Fruit fly (Drosophila melanogaster) whole organism, embryonic: Measurements from ENCODE around the gene His3.3B.
A peak's percentile ranks its signal among the peaks of the same experiment; 100 is the strongest.

Source experiments
- Bdp1 ChIP-seq: fragments of 200-800 bp; sonication (Bioruptor generic); optimal IDR thresholded peaks from 3 replicates; lab custom pipeline; 2016; ENCODE audit warnings: missing biosample characterization, missing genetic modification characterization
- C15 ChIP-seq: fragments of 200-800 bp; sonication (Bioruptor generic); IDR thresholded peaks from 3 replicates; pipeline ENCODE4 v1.3.6; 2022; ENCODE audit warnings: missing biosample characterization, missing genetic modification characterization
- CG10147 ChIP-seq: fragments of 200-800 bp; sonication (Bioruptor generic); optimal IDR thresholded peaks from 2 replicates; lab custom pipeline; 2019; ENCODE audit warnings: missing biosample characterization, mild to moderate bottlenecking, missing genetic modification characterization, moderate library complexity
- CG10654 ChIP-seq: fragments of 200-800 bp; sonication (Bioruptor generic); optimal IDR thresholded peaks from 2 replicates; lab custom pipeline; 2016; ENCODE audit warnings: missing biosample characterization, missing genetic modification characterization
- CG11247 ChIP-seq: fragments of 200-800 bp; sonication (Bioruptor generic); IDR thresholded peaks from 2 replicates; pipeline ENCODE4 v1.3.6; 2022; ENCODE audit warnings: missing biosample characterization, missing genetic modification characterization
- CG11696 ChIP-seq: fragments of 200-800 bp; sonication (Bioruptor generic); IDR thresholded peaks from 2 replicates; pipeline ENCODE4 v1.3.6; 2022; ENCODE audit warnings: missing biosample characterization, missing genetic modification characterization
- CG13123 ChIP-seq: fragments of 200-800 bp; sonication (Bioruptor generic); optimal IDR thresholded peaks from 2 replicates; lab custom pipeline; 2016; ENCODE audit warnings: missing biosample characterization, missing genetic modification characterization
- CG1602 ChIP-seq: fragments of 200-800 bp; sonication (Bioruptor generic); optimal IDR thresholded peaks from 3 replicates; lab custom pipeline; 2016; ENCODE audit warnings: missing biosample characterization, missing genetic modification characterization
- CG16863 ChIP-seq: fragments of 200-800 bp; sonication (Bioruptor generic); optimal IDR thresholded peaks from 3 replicates; lab custom pipeline; 2016; ENCODE audit warnings: missing biosample characterization, missing genetic modification characterization
- CG2129 ChIP-seq: fragments of 200-800 bp; sonication (Bioruptor generic); IDR thresholded peaks from 2 replicates; pipeline ENCODE4 v1.3.6; 2022; ENCODE audit warnings: missing biosample characterization, missing genetic modification characterization; ENCODE audit not compliant: partially characterized antibody
- CG3281 ChIP-seq: fragments of 200-800 bp; sonication (Bioruptor generic); optimal IDR thresholded peaks from 3 replicates; lab custom pipeline; 2017; ENCODE audit warnings: missing biosample characterization, mild to moderate bottlenecking, missing genetic modification characterization
- CG4328 ChIP-seq: fragments of 200-800 bp; sonication (Bioruptor generic); optimal IDR thresholded peaks from 3 replicates; lab custom pipeline; 2017; ENCODE audit warnings: missing biosample characterization, missing genetic modification reagents, missing genetic modification characterization
- CG4360 ChIP-seq: fragments of 200-800 bp; sonication (Bioruptor generic); IDR thresholded peaks from 2 replicates; pipeline ENCODE4 v1.3.6; 2022; ENCODE audit warnings: missing biosample characterization, missing genetic modification characterization
- CG4424 ChIP-seq: fragments of 200-800 bp; sonication (Bioruptor generic); optimal IDR thresholded peaks from 3 replicates; lab custom pipeline; 2016; ENCODE audit warnings: missing biosample characterization, missing genetic modification characterization
- CG6254 ChIP-seq: fragments of 200-800 bp; sonication (Bioruptor generic); optimal IDR thresholded peaks from 3 replicates; lab custom pipeline; 2017; ENCODE audit warnings: mild to moderate bottlenecking, missing biosample characterization, missing genetic modification reagents, missing genetic modification characterization
- CG6791 ChIP-seq: fragments of 200-800 bp; sonication (Bioruptor generic); IDR thresholded peaks from 3 replicates; pipeline ENCODE4 v1.3.6; 2022; ENCODE audit warnings: missing biosample characterization, missing genetic modification characterization; ENCODE audit not compliant: partially characterized antibody
- CG7786 ChIP-seq: fragments of 200-800 bp; sonication (Bioruptor generic); optimal IDR thresholded peaks from 2 replicates; lab custom pipeline; 2016; ENCODE audit warnings: missing biosample characterization, missing genetic modification characterization
- CG7839 ChIP-seq: fragments of 200-800 bp; sonication (Bioruptor generic); optimal IDR thresholded peaks from 3 replicates; lab custom pipeline; 2018; ENCODE audit warnings: missing biosample characterization, mild to moderate bottlenecking, missing genetic modification characterization, moderate library complexity
- CG8924 ChIP-seq: fragments of 200-800 bp; optimal IDR thresholded peaks from 3 replicates; lab custom pipeline; 2019; ENCODE audit warnings: missing biosample characterization, mild to moderate bottlenecking, missing genetic modification characterization, moderate library complexity
- D19B ChIP-seq: fragments of 200-800 bp; sonication (Bioruptor generic); optimal IDR thresholded peaks from 2 replicates; lab custom pipeline; 2017; ENCODE audit warnings: missing biosample characterization, mild to moderate bottlenecking, missing genetic modification characterization
- E2f2 ChIP-seq: fragments of 200-800 bp; sonication (Bioruptor generic); IDR thresholded peaks from 2 replicates; pipeline ENCODE4 v1.3.6; 2022; ENCODE audit warnings: missing biosample characterization, missing genetic modification characterization
- H2.0 ChIP-seq: fragments of 200-800 bp; sonication (Bioruptor generic); IDR thresholded peaks from 2 replicates; pipeline ENCODE4 v1.3.6; 2022; ENCODE audit warnings: missing biosample characterization, missing genetic modification characterization
- HLH54F ChIP-seq: fragments of 200-800 bp; sonication (Bioruptor generic); optimal IDR thresholded peaks from 3 replicates; lab custom pipeline; 2016; ENCODE audit warnings: missing biosample characterization, missing genetic modification characterization
- Hand ChIP-seq: fragments of 200-800 bp; sonication (Bioruptor generic); optimal IDR thresholded peaks from 2 replicates; lab custom pipeline; 2017; ENCODE audit warnings: mild to moderate bottlenecking, missing biosample characterization, missing genetic modification reagents, missing genetic modification characterization
- Hr51 ChIP-seq, 2 experiments: fragments of 200-800 bp; sonication (Bioruptor generic); optimal IDR thresholded peaks; 2 replicates in 1 of 2; 3 replicates in 1 of 2; lab custom pipeline; 2016 to 2018; ENCODE audit warnings: missing biosample characterization in 2 of 2, missing genetic modification characterization in 2 of 2, mild to moderate bottlenecking in 1 of 2, moderate library complexity in 1 of 2
- Lpt ChIP-seq: fragments of >200 bp; optimal IDR thresholded peaks from 2 replicates; lab custom pipeline; 2018; ENCODE audit warnings: missing biosample characterization, missing genetic modification characterization
- MBD-R2 ChIP-seq: fragments of 200-800 bp; sonication (Bioruptor generic); IDR thresholded peaks from 2 replicates; pipeline ENCODE4 v1.3.6; 2022; ENCODE audit warnings: missing biosample characterization, missing genetic modification characterization
- Med ChIP-seq: fragments of 200-800 bp; sonication (Bioruptor generic); peaks from one replicate; lab custom pipeline; 2016; ENCODE audit warnings: missing biosample characterization, missing genetic modification characterization, mild to moderate bottlenecking, inconsistent platforms, moderate library complexity
- Oaz ChIP-seq: fragments of 200-800 bp; sonication (Bioruptor generic); IDR thresholded peaks from 2 replicates; pipeline ENCODE4 v1.3.6; 2022; ENCODE audit warnings: missing biosample characterization, missing genetic modification characterization
- Sox100B ChIP-seq: fragments of 200-800 bp; sonication (Bioruptor generic); optimal IDR thresholded peaks from 3 replicates; lab custom pipeline; 2018; ENCODE audit warnings: missing biosample characterization, mild to moderate bottlenecking, missing genetic modification characterization
- Trl ChIP-seq, 3 experiments: fragments of >200 bp in 2 of 3; fragments of 200-800 bp in 1 of 3; sonication (Bioruptor generic) in 1 of 3; optimal IDR thresholded peaks; 2 replicates in 1 of 3; 3 replicates in 2 of 3; lab custom pipeline; 2016 to 2017; ENCODE audit warnings: missing biosample characterization in 1 of 3, missing genetic modification characterization in 1 of 3
- Xbp1 ChIP-seq: fragments of 200-800 bp; sonication (Bioruptor generic); optimal IDR thresholded peaks from 3 replicates; lab custom pipeline; 2016; ENCODE audit warnings: missing biosample characterization, mild to moderate bottlenecking, missing genetic modification characterization
- ase ChIP-seq: fragments of 200-800 bp; sonication (Bioruptor generic); IDR thresholded peaks from 3 replicates; pipeline ENCODE4 v1.3.6; 2022; ENCODE audit warnings: missing biosample characterization, missing genetic modification characterization
- bcd ChIP-seq: fragments of 200-800 bp; sonication (Bioruptor generic); optimal IDR thresholded peaks from 2 replicates; lab custom pipeline; 2017; ENCODE audit warnings: missing biosample characterization, mild to moderate bottlenecking, missing genetic modification characterization
- bigmax ChIP-seq: fragments of 200-800 bp; sonication (Bioruptor generic); optimal IDR thresholded peaks from 2 replicates; lab custom pipeline; 2018; ENCODE audit warnings: missing biosample characterization, mild to moderate bottlenecking, missing genetic modification characterization
- bsh ChIP-seq, 2 experiments: fragments of 200-800 bp; sonication (Bioruptor generic); optimal IDR thresholded peaks; 2 replicates each; lab custom pipeline; 2017 to 2018; ENCODE audit warnings: mild to moderate bottlenecking in 2 of 2, missing biosample characterization in 2 of 2, missing genetic modification characterization in 2 of 2, moderate library complexity in 1 of 2
- crc ChIP-seq: fragments of 200-800 bp; sonication (Bioruptor generic); optimal IDR thresholded peaks from 2 replicates; lab custom pipeline; 2016; ENCODE audit warnings: missing biosample characterization, missing genetic modification characterization
- dimm ChIP-seq: fragments of 200-800 bp; sonication (Bioruptor generic); IDR thresholded peaks from 2 replicates; pipeline ENCODE4 v1.3.6; 2022; ENCODE audit warnings: missing biosample characterization, missing genetic modification characterization
- ems ChIP-seq: fragments of 200-800 bp; sonication (Bioruptor generic); optimal IDR thresholded peaks from 3 replicates; lab custom pipeline; 2016; ENCODE audit warnings: missing biosample characterization, missing genetic modification characterization
- exex ChIP-seq: fragments of 200-800 bp; sonication (Bioruptor generic); optimal IDR thresholded peaks from 4 replicates; lab custom pipeline; 2018; ENCODE audit warnings: missing biosample characterization, mild to moderate bottlenecking, missing genetic modification characterization, moderate library complexity
- fd64A ChIP-seq: fragments of 200-800 bp; sonication (Bioruptor generic); optimal IDR thresholded peaks from 3 replicates; lab custom pipeline; 2018; ENCODE audit warnings: missing biosample characterization, mild to moderate bottlenecking, missing genetic modification characterization
- gsb ChIP-seq: fragments of 200-800 bp; sonication (Bioruptor generic); IDR thresholded peaks from 2 replicates; pipeline ENCODE4 v1.3.6; 2022; ENCODE audit warnings: missing biosample characterization, missing genetic modification characterization
- lbe ChIP-seq: fragments of 200-800 bp; sonication (Bioruptor generic); optimal IDR thresholded peaks from 2 replicates; lab custom pipeline; 2016; ENCODE audit warnings: missing biosample characterization, mild to moderate bottlenecking, missing genetic modification characterization
- lilli ChIP-seq: fragments of 200-800 bp; sonication (Bioruptor generic); optimal IDR thresholded peaks from 3 replicates; lab custom pipeline; 2016; ENCODE audit warnings: missing biosample characterization, missing genetic modification characterization
- nom ChIP-seq: fragments of 200-800 bp; sonication (Bioruptor generic); optimal IDR thresholded peaks from 2 replicates; lab custom pipeline; 2017; ENCODE audit warnings: missing biosample characterization, missing genetic modification characterization, mild to moderate bottlenecking, moderate library complexity, missing genetic modification reagents
- seq ChIP-seq: fragments of 200-800 bp; sonication (Bioruptor generic); IDR thresholded peaks from 2 replicates; pipeline ENCODE4 v1.3.6; 2022; ENCODE audit warnings: missing biosample characterization, missing genetic modification characterization
- slp2 ChIP-seq: fragments of 200-800 bp; sonication (Bioruptor generic); optimal IDR thresholded peaks from 2 replicates; lab custom pipeline; 2016; ENCODE audit warnings: missing biosample characterization, missing genetic modification characterization
- sug ChIP-seq: fragments of 200-800 bp; optimal IDR thresholded peaks from 2 replicates; lab custom pipeline; 2019; ENCODE audit warnings: missing biosample characterization, mild to moderate bottlenecking, missing genetic modification characterization, moderate library complexity
- trem ChIP-seq: fragments of 200-800 bp; optimal IDR thresholded peaks from 3 replicates; lab custom pipeline; 2019; ENCODE audit warnings: missing biosample characterization, mild to moderate bottlenecking, missing genetic modification characterization, moderate library complexity
- ttk ChIP-seq: fragments of 200-800 bp; sonication (Bioruptor generic); IDR thresholded peaks from 2 replicates; pipeline ENCODE4 v2.1.2; 2022; ENCODE audit warnings: missing biosample characterization, missing genetic modification characterization

His3.3B gene

DNA sequence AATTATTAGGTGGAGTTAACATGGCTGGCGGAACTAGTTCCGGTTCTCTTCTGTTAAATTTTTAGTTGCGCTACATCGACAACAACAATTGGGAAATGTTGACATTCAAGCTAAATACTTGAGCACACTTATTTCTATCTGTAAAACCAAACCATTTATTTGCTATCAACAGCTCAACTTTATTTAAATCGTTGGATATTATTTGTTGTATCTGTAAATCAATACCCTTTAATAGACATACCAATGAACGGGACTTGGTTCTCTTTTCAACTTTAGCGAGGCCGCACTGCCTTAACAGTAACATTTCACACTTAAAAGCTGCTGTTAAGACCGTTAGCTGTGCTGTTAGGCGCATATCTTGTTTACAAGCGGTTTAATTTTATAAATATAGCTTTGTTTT is 37.1 kb upstream of the His3.3B start, which contains the start of gene CG12106 (continued):
- TF ChIP-seq ase (GFP tag; lab: Robert Waterston, UW) (no peak), CG11696 (GFP tag; lab: Robert Waterston, UW) (no peak), bigmax (GFP tag; lab: Kevin White, UChicago) (no peak), Med (peak; percentile 87), CG8924 (peak; percentile 18), CG10147 (GFP tag; lab: Kevin White, UChicago) (peak; percentile 37), sug (tag; lab: Kevin White, UChicago) (peak; percentile 56), Hr51 (GFP tag; optimal IDR thresholded peaks at IDR 0.05; lab: Kevin White, UChicago) (peak in 1 of 2 experiments; percentile 48), CG4328 (GFP tag; lab: Kevin White, UChicago) (no peak), HLH54F (peak; percentile 36), gsb (0 out of 2 replicates have a peak, but pooled peaks have one; percentile 20), E2f2 (GFP tag; lab: Robert Waterston, UW) (peak; percentile 35; the same call in 1 of the 2 replicates), slp2 (GFP tag; lab: Kevin White, UChicago) (no peak), Sox100B (GFP tag; lab: Kevin White, UChicago) (peak; percentile 8), H2.0 (GFP tag; lab: Robert Waterston, UW) (no peak; the same call in 1 of the 2 replicates), CG11247 (GFP tag; lab: Robert Waterston, UW) (no peak), dimm (GFP tag; lab: Robert Waterston, UW) (no peak), MBD-R2 (GFP tag; lab: Robert Waterston, UW) (peak; percentile 33; the same call in 1 of the 2 replicates), CG6254 (GFP tag; lab: Kevin White, UChicago) (peak; percentile 31), CG13123 (GFP tag; lab: Kevin White, UChicago) (peak; percentile 20), crc (GFP tag; lab: Kevin White, UChicago) (peak; percentile 14), fd64A (GFP tag; lab: Kevin White, UChicago) (no peak), nom (GFP tag; lab: Kevin White, UChicago) (peak; percentile 13), bcd (peak; percentile 20), Lpt (GFP tag; lab: Kevin White, UChicago) (no peak), CG2129 (GFP tag; lab: Robert Waterston, UW) (no peak), ems (GFP tag; lab: Kevin White, UChicago) (peak; percentile 8), CG6791 (no peak), Oaz (GFP tag; lab: Robert Waterston, UW) (peak; percentile 42; the same call in 1 of the 2 replicates), Trl (optimal IDR thresholded peaks at IDR 0.05; lab: Kevin White, UChicago) (no peak), Trl (GFP tag; optimal IDR thresholded peaks at IDR 0.05; lab: Kevin White, UChicago) (peak; percentile 39), ttk (GFP tag; lab: Robert Waterston, UW) (no peak), Hand (GFP tag; lab: Kevin White, UChicago) (no peak), CG7786 (GFP tag; lab: Kevin White, UChicago) (no peak), D19B (no peak), CG4424 (GFP tag; lab: Kevin White, UChicago) (peak; percentile 23), C15 (GFP tag; lab: Robert Waterston, UW) (no peak), exex (tag; lab: Kevin White, UChicago) (peak; percentile 28), CG3281 (GFP tag; lab: Kevin White, UChicago) (peak; percentile 39), CG1602 (peak; percentile 26), trem (tag; lab: Kevin White, UChicago) (peak; percentile 26), lilli (peak; percentile 72), Bdp1 (GFP tag; lab: Kevin White, UChicago) (no peak), bsh (GFP tag; optimal IDR thresholded peaks at IDR 0.05; lab: Kevin White, UChicago) (peak in 1 of 2 experiments; percentile 46), CG4360 (GFP tag; lab: Robert Waterston, UW) (peak; percentile 62; the same call in 1 of the 2 replicates), CG10654 (GFP tag; lab: Kevin White, UChicago) (no peak), lbe (peak; percentile 12), CG16863 (GFP tag; lab: Kevin White, UChicago) (no peak), seq (GFP tag; lab: Robert Waterston, UW) (0 out of 2 replicates have a peak, but pooled peaks have one; percentile 31), CG7839 (tag; lab: Kevin White, UChicago) (peak; percentile 62), Xbp1 (GFP tag; lab: Kevin White, UChicago) (peak; percentile 49)
